Fruit fly (Drosophila melanogaster): ENCODE data around the gene CG7029.

Gene CG7029

DNA sequence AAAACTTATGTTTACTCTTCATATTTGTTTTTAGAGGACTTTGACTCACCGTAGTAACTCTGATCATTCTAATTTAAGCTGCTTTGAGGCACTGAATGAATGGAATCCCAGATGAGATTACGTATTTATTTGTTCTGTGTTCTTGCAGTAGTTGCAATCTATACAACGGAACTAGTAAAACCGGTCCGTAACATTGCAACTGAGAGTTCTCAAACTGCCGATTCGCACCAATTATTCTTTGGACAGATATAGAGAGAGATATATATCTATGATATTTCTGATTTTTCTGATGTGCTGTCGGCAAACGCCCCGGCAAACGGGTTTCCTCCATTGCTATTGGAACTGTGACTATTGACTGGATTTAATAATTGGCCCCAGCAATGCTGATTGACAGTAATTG is 16.9 kb downstream of the CG7029 start, which contains the start of gene CG13841:
Gene CG13841 (minus strand): TSS at position 101 of the 400 bp plus-strand sequence.
- TF ChIP-seq CG13204 (GFP tag; optimal IDR thresholded peaks at IDR 0.05) = no peak
- TF ChIP-seq CG8301 (tag; optimal IDR thresholded peaks at IDR 0.05) = no peak
- no peak for TF ChIP-seq Pif1A (GFP tag; optimal IDR thresholded peaks at IDR 0.05)
- no peak for TF ChIP-seq CG4496 (GFP tag; IDR thresholded peaks at IDR 0.05)
- TF ChIP-seq gl (tag; optimal IDR thresholded peaks at IDR 0.05) = no peak
- no peak for TF ChIP-seq CG32121 (GFP tag; IDR thresholded peaks at IDR 0.05)
- no peak for TF ChIP-seq Ets98B (GFP tag; IDR thresholded peaks at IDR 0.05)
- TF ChIP-seq CG9948 (tag; optimal IDR thresholded peaks at IDR 0.05) = no peak
- TF ChIP-seq Snoo (tag; optimal IDR thresholded peaks at IDR 0.05) = no peak
- no peak for TF ChIP-seq CG10348 (GFP tag; IDR thresholded peaks at IDR 0.05)
- no peak for TF ChIP-seq CG14655 (GFP tag; optimal IDR thresholded peaks at IDR 0.05)

DNA sequence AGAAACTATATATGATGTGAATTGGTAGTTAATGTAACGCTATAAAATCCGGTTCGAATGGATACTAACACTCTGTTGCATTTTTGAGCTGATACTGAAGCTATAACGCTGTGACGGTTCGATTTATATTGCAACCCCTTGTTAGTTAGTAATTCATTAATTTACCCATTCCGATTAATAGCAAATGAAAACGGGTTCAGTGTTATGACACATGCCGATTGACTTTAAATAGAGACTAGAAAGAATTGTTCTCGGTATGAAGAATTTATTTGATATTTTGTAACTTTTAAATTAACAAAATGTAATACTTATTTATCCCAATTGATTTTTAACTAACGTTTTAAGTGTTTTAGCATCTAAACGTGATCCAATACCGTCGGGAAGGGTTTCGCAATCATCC is 17.9 kb downstream of the CG7029 start, which contains the start of gene CG43091:
Gene CG43091 (minus strand): TSS at position 101 of the 400 bp plus-strand sequence.
- TF ChIP-seq CG14655 (GFP tag; optimal IDR thresholded peaks at IDR 0.05) (no peak), CG9948 (tag; optimal IDR thresholded peaks at IDR 0.05) (no peak), CG13204 (GFP tag; optimal IDR thresholded peaks at IDR 0.05) (no peak), CG34367 (tag; optimal IDR thresholded peaks at IDR 0.05) (no peak), CG15710 (tag; optimal IDR thresholded peaks at IDR 0.05) (no peak), Pif1B (GFP tag; optimal IDR thresholded peaks at IDR 0.05) (no peak), Pif1A (GFP tag; optimal IDR thresholded peaks at IDR 0.05) (no peak), CG32121 (GFP tag; IDR thresholded peaks at IDR 0.05) (no peak), CG8159 (tag; optimal IDR thresholded peaks at IDR 0.05) (no peak)

- no peak for TF ChIP-seq CG12605 (GFP tag; IDR thresholded peaks at IDR 0.05)
- TF ChIP-seq Ets98B (GFP tag; IDR thresholded peaks at IDR 0.05) = no peak
- no peak for TF ChIP-seq Pif1B (GFP tag; optimal IDR thresholded peaks at IDR 0.05)
- TF ChIP-seq Snoo (tag; optimal IDR thresholded peaks at IDR 0.05) = no peak
- TF ChIP-seq Pif1A (GFP tag; optimal IDR thresholded peaks at IDR 0.05) = no peak
- no peak for TF ChIP-seq fd96Ca (GFP tag; IDR thresholded peaks at IDR 0.05)
- TF ChIP-seq CG17806 (tag; optimal IDR thresholded peaks at IDR 0.05) = no peak
- TF ChIP-seq CG9948 (tag; optimal IDR thresholded peaks at IDR 0.05) = no peak
- no peak for TF ChIP-seq D1 (tag; optimal IDR thresholded peaks at IDR 0.05)
Observed at dm6 chr3R:22769567-22769966, 18.9 kb downstream of the CG7029 start, which contains the start of gene CG43092. Gene CG43092 (minus strand): TSS chr3R:22769667.

- TF ChIP-seq CG13204 (GFP tag; optimal IDR thresholded peaks at IDR 0.05) (no peak), rn (GFP tag; IDR thresholded peaks at IDR 0.05) (no peak), CG9948 (tag; optimal IDR thresholded peaks at IDR 0.05) (no peak), CG8301 (tag; optimal IDR thresholded peaks at IDR 0.05) (no peak), fd96Ca (GFP tag; IDR thresholded peaks at IDR 0.05) (no peak), CG12605 (GFP tag; IDR thresholded peaks at IDR 0.05) (no peak), D1 (tag; optimal IDR thresholded peaks at IDR 0.05) (no peak), CG4496 (GFP tag; IDR thresholded peaks at IDR 0.05) (no peak), Pif1B (GFP tag; optimal IDR thresholded peaks at IDR 0.05) (no peak), EcR (GFP tag; optimal IDR thresholded peaks at IDR 0.05) (no peak), CG17806 (tag; optimal IDR thresholded peaks at IDR 0.05) (no peak)
Observed at dm6 chr3R:22770207-22770606, 19.5 kb downstream of the CG7029 start, which contains the start of gene CG43093. Gene CG43093 (minus strand): TSS chr3R:22770307.

DNA sequence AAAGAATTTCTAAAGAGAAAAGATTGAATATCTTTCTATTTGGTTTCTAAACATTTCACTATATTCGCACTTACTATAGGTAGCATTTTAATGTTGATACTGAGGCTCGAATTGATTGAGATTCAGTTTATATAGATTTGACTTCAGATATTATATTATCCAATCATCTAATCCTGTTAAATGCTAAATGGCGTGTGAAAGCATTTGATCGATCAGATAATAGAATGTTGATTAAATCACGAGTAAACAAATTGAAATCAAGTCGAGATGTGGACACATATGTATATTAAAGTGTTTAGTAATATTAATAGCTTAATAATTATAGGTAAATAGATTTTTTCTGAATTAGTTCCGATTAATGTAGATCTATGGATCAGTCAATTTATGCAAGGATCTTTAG is 20.2 kb downstream of the CG7029 start, which contains the start of gene CG43094:
Gene CG43094 (minus strand): TSS at position 101 of the 400 bp plus-strand sequence.
- TF ChIP-seq Snoo (tag; optimal IDR thresholded peaks at IDR 0.05) (no peak), CG4496 (GFP tag; IDR thresholded peaks at IDR 0.05) (no peak), CG32121 (GFP tag; IDR thresholded peaks at IDR 0.05) (no peak), EcR (GFP tag; optimal IDR thresholded peaks at IDR 0.05) (no peak), CG10348 (GFP tag; IDR thresholded peaks at IDR 0.05) (no peak), rn (GFP tag; IDR thresholded peaks at IDR 0.05) (no peak), Pif1A (GFP tag; optimal IDR thresholded peaks at IDR 0.05) (no peak), CG13204 (GFP tag; optimal IDR thresholded peaks at IDR 0.05) (no peak), CG9948 (tag; optimal IDR thresholded peaks at IDR 0.05) (no peak)

- TF ChIP-seq Pif1B (GFP tag; optimal IDR thresholded peaks at IDR 0.05) = no peak
Observed at dm6 chr3R:22771670-22772069, 21.0 kb downstream of the CG7029 start, which contains the start of gene CG43095. Gene CG43095 (minus strand): TSS chr3R:22771770.

dm6 chr3R:22776457-22776856 is 25.8 kb downstream of the CG7029 start:
- TF ChIP-seq rn (GFP tag; IDR thresholded peaks at IDR 0.05) = no peak
- no peak for TF ChIP-seq CG8301 (tag; optimal IDR thresholded peaks at IDR 0.05)
- no peak for TF ChIP-seq CG4496 (GFP tag; IDR thresholded peaks at IDR 0.05)
- no peak for TF ChIP-seq fd96Ca (GFP tag; IDR thresholded peaks at IDR 0.05)
- no peak for TF ChIP-seq CG17806 (tag; optimal IDR thresholded peaks at IDR 0.05)
- TF ChIP-seq Ets98B (GFP tag; IDR thresholded peaks at IDR 0.05) = no peak
- TF ChIP-seq EcR (GFP tag; optimal IDR thresholded peaks at IDR 0.05) = no peak
- TF ChIP-seq Pif1A (GFP tag; optimal IDR thresholded peaks at IDR 0.05) = no peak
- TF ChIP-seq CG34367 (tag; optimal IDR thresholded peaks at IDR 0.05) = no peak
